Fruit fly (Drosophila melanogaster) whole organism, embryonic: ENCODE results near the gene Bicra.

Source experiments
- Asciz ChIP-seq: fragments of 200-800 bp; sonication (Bioruptor generic); optimal IDR thresholded peaks from 2 replicates; lab custom pipeline; 2017; ENCODE audit warnings: missing biosample characterization, mild to moderate bottlenecking, missing genetic modification characterization, missing genetic modification reagents
- Atf6 ChIP-seq: fragments of 200-800 bp; sonication (Bioruptor generic); IDR thresholded peaks from 2 replicates; pipeline ENCODE4 v1.3.6; 2022; ENCODE audit warnings: missing biosample characterization, missing genetic modification characterization
- Awh ChIP-seq: fragments of 200-800 bp; sonication (Bioruptor generic); IDR thresholded peaks from 2 replicates; pipeline ENCODE4, ENCODE4 v1.3.6; 2022; ENCODE audit warnings: missing biosample characterization, missing genetic modification characterization
- Bgb ChIP-seq: fragments of 200-800 bp; sonication (Bioruptor generic); IDR thresholded peaks from 2 replicates; pipeline ENCODE4 v1.3.6; 2022; ENCODE audit warnings: missing biosample characterization, missing genetic modification characterization; ENCODE audit not compliant: partially characterized antibody
- BtbVII ChIP-seq: fragments of 200-800 bp; sonication (Bioruptor generic); optimal IDR thresholded peaks from 3 replicates; lab custom pipeline; 2017; ENCODE audit warnings: missing biosample characterization, mild to moderate bottlenecking, missing genetic modification characterization
- CG11456 ChIP-seq: fragments of 200-800 bp; sonication (Bioruptor generic); IDR thresholded peaks from 3 replicates; pipeline ENCODE4 v1.3.6; 2022; ENCODE audit warnings: missing biosample characterization, missing genetic modification characterization
- CG2120 ChIP-seq: fragments of 200-800 bp; sonication (Bioruptor generic); optimal IDR thresholded peaks from 3 replicates; lab custom pipeline; 2016; ENCODE audit warnings: missing biosample characterization, missing genetic modification characterization
- CG2678 ChIP-seq: fragments of 200-800 bp; sonication (Bioruptor generic); optimal IDR thresholded peaks from 3 replicates; lab custom pipeline; 2019; ENCODE audit warnings: missing biosample characterization, mild to moderate bottlenecking, missing genetic modification characterization, moderate library complexity
- CG32532 ChIP-seq: fragments of 200-800 bp; sonication (Bioruptor generic); IDR thresholded peaks from 2 replicates; pipeline ENCODE4 v1.3.6; 2022; ENCODE audit warnings: missing biosample characterization, missing genetic modification characterization
- CG3407 ChIP-seq: fragments of 200-800 bp; sonication (Bioruptor generic); optimal IDR thresholded peaks from 2 replicates; lab custom pipeline; 2018; ENCODE audit warnings: missing biosample characterization, mild to moderate bottlenecking, missing genetic modification characterization
- CG3995 ChIP-seq: fragments of 200-800 bp; sonication (Bioruptor generic); optimal IDR thresholded peaks from 3 replicates; lab custom pipeline; 2016; ENCODE audit warnings: missing biosample characterization, missing genetic modification characterization
- CG5953 ChIP-seq: fragments of 200-800 bp; sonication (Bioruptor generic); IDR thresholded peaks from 2 replicates; pipeline ENCODE4 v1.3.6; 2022; ENCODE audit warnings: missing biosample characterization, missing genetic modification characterization
- CG7271 ChIP-seq: fragments of 200-800 bp; sonication (Bioruptor generic); optimal IDR thresholded peaks from 2 replicates; lab custom pipeline; 2018; ENCODE audit warnings: missing biosample characterization, mild to moderate bottlenecking, missing genetic modification characterization, moderate library complexity
- CG7372 ChIP-seq: fragments of 200-800 bp; sonication (Bioruptor generic); IDR thresholded peaks from 2 replicates; pipeline ENCODE4 v1.3.6; 2022; ENCODE audit warnings: missing biosample characterization, missing genetic modification characterization
- CG8089 ChIP-seq: fragments of 200-800 bp; sonication (Bioruptor generic); optimal IDR thresholded peaks from 3 replicates; lab custom pipeline; 2016; ENCODE audit warnings: missing biosample characterization, missing genetic modification characterization
- CG8281 ChIP-seq: fragments of 200-800 bp; sonication (Bioruptor generic); optimal IDR thresholded peaks from 2 replicates; lab custom pipeline; 2018; ENCODE audit warnings: missing biosample characterization, mild to moderate bottlenecking, missing genetic modification characterization, moderate library complexity
- CG8924 ChIP-seq: fragments of 200-800 bp; optimal IDR thresholded peaks from 3 replicates; lab custom pipeline; 2019; ENCODE audit warnings: missing biosample characterization, mild to moderate bottlenecking, missing genetic modification characterization, moderate library complexity
- CG9437 ChIP-seq: fragments of 200-800 bp; sonication (Bioruptor generic); optimal IDR thresholded peaks from 2 replicates; lab custom pipeline; 2018; ENCODE audit warnings: missing biosample characterization, mild to moderate bottlenecking, missing genetic modification characterization
- Dip3 ChIP-seq: fragments of 200-800 bp; sonication (Bioruptor generic); optimal IDR thresholded peaks from 3 replicates; lab custom pipeline; 2016; ENCODE audit warnings: missing biosample characterization, missing genetic modification characterization
- HLH54F ChIP-seq: fragments of 200-800 bp; sonication (Bioruptor generic); optimal IDR thresholded peaks from 3 replicates; lab custom pipeline; 2016; ENCODE audit warnings: missing biosample characterization, missing genetic modification characterization
- Hey ChIP-seq: fragments of 200-800 bp; sonication (Bioruptor generic); optimal IDR thresholded peaks from 3 replicates; lab custom pipeline; 2018; ENCODE audit warnings: missing biosample characterization, mild to moderate bottlenecking, missing genetic modification characterization
- Lhr ChIP-seq: fragments of 200-800 bp; sonication (Bioruptor generic); optimal IDR thresholded peaks from 3 replicates; lab custom pipeline; 2017; ENCODE audit warnings: mild to moderate bottlenecking, missing biosample characterization, missing genetic modification reagents, missing genetic modification characterization
- MESR4 ChIP-seq: fragments of 200-800 bp; sonication (Bioruptor generic); optimal IDR thresholded peaks from 2 replicates; lab custom pipeline; 2018; ENCODE audit warnings: missing biosample characterization, mild to moderate bottlenecking, missing genetic modification characterization, moderate library complexity
- Neu2 ChIP-seq: fragments of 200-800 bp; sonication (Bioruptor generic); optimal IDR thresholded peaks from 3 replicates; lab custom pipeline; 2016; ENCODE audit warnings: missing biosample characterization, missing genetic modification characterization, borderline replicate concordance
- PHDP ChIP-seq: fragments of 200-800 bp; sonication (Bioruptor generic); optimal IDR thresholded peaks from 3 replicates; lab custom pipeline; 2018; ENCODE audit warnings: missing biosample characterization, mild to moderate bottlenecking, missing genetic modification characterization, moderate library complexity
- TFAM ChIP-seq: fragments of 200-800 bp; sonication (Bioruptor generic); optimal IDR thresholded peaks from 2 replicates; lab custom pipeline; 2017; ENCODE audit warnings: missing biosample characterization, missing genetic modification characterization, inconsistent platforms
- YL-1 ChIP-seq: fragments of 200-800 bp; sonication (Bioruptor generic); optimal IDR thresholded peaks from 3 replicates; lab custom pipeline; 2017; ENCODE audit warnings: missing biosample characterization, mild to moderate bottlenecking, missing genetic modification characterization
- ara ChIP-seq: fragments of 200-800 bp; sonication (Bioruptor generic); IDR thresholded peaks from 2 replicates; pipeline ENCODE4 v1.3.6; 2022; ENCODE audit warnings: missing biosample characterization, missing genetic modification characterization
- ato ChIP-seq: fragments of 200-800 bp; sonication (Bioruptor generic); IDR thresholded peaks from 2 replicates; pipeline ENCODE4 v1.3.6; 2022; ENCODE audit warnings: missing biosample characterization, missing genetic modification characterization; ENCODE audit not compliant: partially characterized antibody
- bcd ChIP-seq: fragments of 200-800 bp; sonication (Bioruptor generic); optimal IDR thresholded peaks from 2 replicates; lab custom pipeline; 2017; ENCODE audit warnings: missing biosample characterization, mild to moderate bottlenecking, missing genetic modification characterization
- btn ChIP-seq: fragments of 200-800 bp; sonication (Bioruptor generic); optimal IDR thresholded peaks from 2 replicates; lab custom pipeline; 2016; ENCODE audit warnings: missing biosample characterization, missing genetic modification characterization
- cato ChIP-seq: fragments of 200-800 bp; sonication (Bioruptor generic); optimal IDR thresholded peaks from 2 replicates; lab custom pipeline; 2016; ENCODE audit warnings: missing biosample characterization, missing genetic modification characterization, borderline replicate concordance
- chm ChIP-seq: fragments of 200-800 bp; sonication (Bioruptor generic); IDR thresholded peaks from 2 replicates; pipeline ENCODE4 v1.3.6; 2022; ENCODE audit warnings: missing biosample characterization, missing genetic modification characterization
- ci ChIP-seq: fragments of 200-800 bp; sonication (Bioruptor generic); IDR thresholded peaks from 3 replicates; pipeline ENCODE4 v1.3.6; 2022; ENCODE audit warnings: missing biosample characterization, missing genetic modification characterization
- dmrt11E ChIP-seq: fragments of 200-800 bp; sonication (Bioruptor generic); optimal IDR thresholded peaks from 3 replicates; lab custom pipeline; 2018; ENCODE audit warnings: missing biosample characterization, mild to moderate bottlenecking, missing genetic modification characterization, moderate library complexity
- gce ChIP-seq: fragments of 200-800 bp; sonication (Bioruptor generic); IDR thresholded peaks from 3 replicates; pipeline ENCODE4 v1.3.6; 2022; ENCODE audit warnings: missing biosample characterization, missing genetic modification characterization
- hb ChIP-seq: fragments of 200-800 bp; sonication (Bioruptor generic); IDR thresholded peaks from 3 replicates; pipeline ENCODE4 v1.3.6; 2022; ENCODE audit warnings: missing biosample characterization, missing genetic modification characterization; ENCODE audit not compliant: partially characterized antibody
- inv ChIP-seq: fragments of 200-800 bp; sonication (Bioruptor generic); IDR thresholded peaks from 2 replicates; pipeline ENCODE4 v1.3.6; 2022; ENCODE audit warnings: missing biosample characterization, missing genetic modification characterization; ENCODE audit not compliant: partially characterized antibody
- kni ChIP-seq: fragments of 200-800 bp; sonication (Bioruptor generic); optimal IDR thresholded peaks from 3 replicates; lab custom pipeline; 2017; ENCODE audit warnings: mild to moderate bottlenecking, missing biosample characterization, missing genetic modification reagents, missing genetic modification characterization
- lbe ChIP-seq: fragments of 200-800 bp; sonication (Bioruptor generic); optimal IDR thresholded peaks from 2 replicates; lab custom pipeline; 2016; ENCODE audit warnings: missing biosample characterization, mild to moderate bottlenecking, missing genetic modification characterization
- lmd ChIP-seq: fragments of 200-800 bp; sonication (Bioruptor generic); IDR thresholded peaks from 2 replicates; pipeline ENCODE4 v1.3.6; 2022; ENCODE audit warnings: missing biosample characterization, missing genetic modification characterization
- nerfin-2 ChIP-seq: fragments of 200-800 bp; sonication (Bioruptor generic); IDR thresholded peaks from 2 replicates; pipeline ENCODE4 v1.3.6; 2022; ENCODE audit warnings: missing biosample characterization, missing genetic modification characterization; ENCODE audit not compliant: partially characterized antibody
- psq ChIP-seq: fragments of 200-800 bp; sonication (Bioruptor generic); optimal IDR thresholded peaks from 2 replicates; lab custom pipeline; 2017; ENCODE audit warnings: missing biosample characterization, missing genetic modification characterization
- seq ChIP-seq: fragments of 200-800 bp; sonication (Bioruptor generic); IDR thresholded peaks from 2 replicates; pipeline ENCODE4 v1.3.6; 2022; ENCODE audit warnings: missing biosample characterization, missing genetic modification characterization
- stc ChIP-seq: fragments of 200-800 bp; sonication (Bioruptor generic); IDR thresholded peaks from 2 replicates; pipeline ENCODE4 v1.3.6; 2022; ENCODE audit warnings: missing biosample characterization, missing genetic modification characterization
- stwl ChIP-seq: fragments of 200-800 bp; sonication (Bioruptor generic); optimal IDR thresholded peaks from 3 replicates; lab custom pipeline; 2018; ENCODE audit warnings: missing biosample characterization, mild to moderate bottlenecking, missing genetic modification characterization, moderate library complexity
- vvl ChIP-seq: fragments of 200-800 bp; sonication (Bioruptor generic); IDR thresholded peaks from 2 replicates; pipeline ENCODE4 v1.3.6; 2022; ENCODE audit warnings: missing biosample characterization, missing genetic modification characterization

Bicra gene

DNA sequence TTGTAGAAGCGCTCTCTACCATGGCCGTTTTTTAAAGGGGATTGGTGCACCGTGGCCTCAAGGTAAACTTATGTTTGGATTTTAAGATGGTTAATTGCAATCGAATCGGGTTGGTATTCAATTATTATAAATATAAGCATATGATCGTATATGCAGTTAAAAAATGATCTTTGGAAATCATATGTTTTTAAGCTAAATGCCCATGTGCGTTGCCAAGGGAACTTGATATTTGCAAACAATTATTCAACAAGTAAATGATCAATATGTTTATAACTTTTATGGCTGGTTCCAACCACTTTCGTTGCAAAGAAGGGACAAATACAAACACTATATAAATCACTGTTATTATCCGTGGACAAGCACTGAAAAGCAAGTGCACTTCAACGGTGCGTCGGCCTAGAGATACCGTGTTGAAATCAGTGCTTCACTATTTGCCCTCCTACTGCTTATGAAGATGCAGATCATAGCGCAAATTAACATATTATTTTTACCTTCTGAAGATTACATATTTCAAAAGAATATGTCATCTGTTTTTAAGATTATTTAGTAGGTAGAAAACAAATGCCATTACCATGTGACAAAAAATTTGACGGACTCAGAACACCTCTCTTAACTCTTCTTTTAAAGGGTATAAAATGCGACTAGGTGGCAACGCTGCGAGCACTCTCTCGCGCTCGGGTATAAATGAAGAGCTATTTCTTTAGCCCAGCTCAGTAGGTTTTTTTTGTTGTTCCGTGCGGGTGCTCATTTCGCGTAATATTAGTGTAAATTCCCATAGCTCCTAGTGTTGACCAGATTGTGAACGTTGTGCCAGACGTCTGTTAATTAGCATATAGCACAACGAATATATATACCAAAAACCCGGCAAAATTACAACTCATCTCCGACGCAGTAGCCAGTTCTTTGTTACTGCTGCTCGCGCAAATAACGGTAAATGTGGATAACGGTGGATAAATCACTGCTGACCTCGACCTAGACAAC is 94.9 kb downstream of the Bicra start, which contains the start of gene rdog (continued):
- TF ChIP-seq Asciz (GFP tag; lab: Kevin White, UChicago): peak; percentile 59
- peak; percentile 3 for TF ChIP-seq MESR4
- peak; percentile 57; the same call in 1 of the 2 replicates for TF ChIP-seq stc (GFP tag; lab: Robert Waterston, UW)
- TF ChIP-seq CG3407: peak; percentile 13
- TF ChIP-seq nerfin-2 (GFP tag; lab: Robert Waterston, UW): no peak
- peak; percentile 63 for TF ChIP-seq CG5953 (GFP tag; lab: Robert Waterston, UW)
- TF ChIP-seq psq (GFP tag; lab: Kevin White, UChicago): peak; percentile 48
- peak; percentile 54 for TF ChIP-seq cato
- TF ChIP-seq vvl (GFP tag; lab: Robert Waterston, UW): peak; percentile 56; the same call in 1 of the 2 replicates
- no peak for TF ChIP-seq CG7271 (tag; lab: Kevin White, UChicago)
- TF ChIP-seq ci (GFP tag; lab: Robert Waterston, UW): 0 out of 3 replicates have a peak, but pooled peaks have one; percentile 6
- peak; percentile 48 for TF ChIP-seq stwl
- peak; percentile 49 for TF ChIP-seq lbe
- 0 out of 2 replicates have a peak, but pooled peaks have one; percentile 36 for TF ChIP-seq chm (GFP tag; lab: Robert Waterston, UW)
- TF ChIP-seq CG32532 (GFP tag; lab: Robert Waterston, UW): peak; percentile 64; the same call in 1 of the 2 replicates
- TF ChIP-seq CG7372 (GFP tag; lab: Robert Waterston, UW): no peak
- TF ChIP-seq Hey (tag; lab: Kevin White, UChicago): no peak
- no peak for TF ChIP-seq ato (GFP tag; lab: Robert Waterston, UW)
- peak; percentile 82 for TF ChIP-seq bcd (GFP tag; lab: Kevin White, UChicago)
- peak; percentile 83 for TF ChIP-seq CG9437 (GFP tag; lab: Kevin White, UChicago)
- TF ChIP-seq inv (GFP tag; lab: Robert Waterston, UW): no peak
- TF ChIP-seq Atf6 (GFP tag; lab: Robert Waterston, UW): peak; percentile 82
- no peak for TF ChIP-seq Awh
- TF ChIP-seq BtbVII: peak; percentile 63
- no peak for TF ChIP-seq hb (GFP tag; lab: Robert Waterston, UW)
- peak; percentile 34 for TF ChIP-seq kni (GFP tag; lab: Kevin White, UChicago)
- TF ChIP-seq Neu2: peak; percentile 2
- TF ChIP-seq CG2120 (GFP tag; lab: Kevin White, UChicago): peak; percentile 88
- peak; percentile 45 for TF ChIP-seq seq (GFP tag; lab: Robert Waterston, UW)
- no peak for TF ChIP-seq TFAM (GFP tag; lab: Kevin White, UChicago)
- TF ChIP-seq Dip3 (GFP tag; lab: Kevin White, UChicago): peak; percentile 80
- peak; percentile 79 for TF ChIP-seq CG8924 (tag; lab: Kevin White, UChicago)
- peak; percentile 75 for TF ChIP-seq YL-1 (GFP tag; lab: Kevin White, UChicago)
- TF ChIP-seq Bgb (GFP tag; lab: Robert Waterston, UW): peak; percentile 12; the same call in 1 of the 2 replicates
- TF ChIP-seq dmrt11E (tag; lab: Kevin White, UChicago): peak; percentile 82
- TF ChIP-seq ara (GFP tag; lab: Robert Waterston, UW): peak; percentile 61
- 0 out of 3 replicates have a peak, but pooled peaks have one; percentile 61 for TF ChIP-seq CG11456 (GFP tag; lab: Robert Waterston, UW)
- peak; percentile 65 for TF ChIP-seq PHDP
- peak; percentile 78 for TF ChIP-seq CG8089 (GFP tag; lab: Kevin White, UChicago)
- TF ChIP-seq Lhr (GFP tag; lab: Kevin White, UChicago): peak; percentile 34
- TF ChIP-seq CG8281 (tag; lab: Kevin White, UChicago): peak; percentile 25
- peak; percentile 78 for TF ChIP-seq HLH54F (GFP tag; lab: Kevin White, UChicago)
- TF ChIP-seq gce: no peak
- peak; percentile 87 for TF ChIP-seq CG2678 (tag; lab: Kevin White, UChicago)
- peak; percentile 91 for TF ChIP-seq CG3995
- peak; percentile 62 for TF ChIP-seq btn (GFP tag; lab: Kevin White, UChicago)
- TF ChIP-seq lmd (GFP tag; lab: Robert Waterston, UW): peak; percentile 77
